Fruit fly (Drosophila melanogaster): Measurements from ENCODE around the gene CG42762.

Gene CG42762

DNA sequence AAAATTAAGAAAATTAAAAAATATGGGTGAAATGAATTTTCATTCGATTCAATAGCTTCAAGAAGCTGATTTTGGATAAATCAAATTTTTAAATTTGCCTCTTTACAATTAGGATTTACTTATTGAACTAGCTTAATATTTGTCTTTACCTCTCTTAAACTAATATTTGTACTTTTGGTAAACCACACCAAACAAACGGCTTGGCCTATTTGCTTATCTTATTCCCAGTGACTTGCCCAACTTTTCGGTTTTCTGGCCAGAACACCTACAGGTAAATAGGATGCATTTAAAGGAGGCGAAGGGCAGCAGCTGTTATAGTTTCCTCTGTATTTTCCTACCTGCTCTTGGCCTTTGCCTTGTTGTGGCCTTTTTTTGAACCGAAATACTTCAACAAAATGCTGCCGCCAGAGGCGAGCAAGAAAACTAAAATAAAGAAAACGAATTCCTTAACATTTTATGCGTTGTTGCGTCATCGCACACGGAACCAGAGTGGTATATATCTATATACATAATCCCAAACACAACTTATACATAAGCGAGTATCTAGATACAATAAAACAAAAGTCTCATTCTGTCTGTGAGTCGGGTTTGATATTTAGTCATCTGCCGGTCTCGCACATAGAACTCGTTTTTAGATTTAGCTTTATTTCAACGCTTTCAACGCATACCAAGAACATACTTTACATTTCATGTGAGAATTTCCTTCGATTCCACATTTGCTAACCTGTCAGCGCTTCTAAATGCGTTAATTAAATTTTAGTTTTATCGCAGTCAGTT, 22.1 kb upstream of the CG42762 start (continued):
- TF ChIP-seq CG14710 (tag; optimal IDR thresholded peaks at IDR 0.05), result peak; percentile 26
- no peak for TF ChIP-seq shn (GFP tag; optimal IDR thresholded peaks at IDR 0.05)
- TF ChIP-seq zfh2 (GFP tag; optimal IDR thresholded peaks at IDR 0.05), result no peak
- TF ChIP-seq slou (GFP tag; optimal IDR thresholded peaks at IDR 0.05), result no peak
- no peak for TF ChIP-seq lmd (GFP tag; IDR thresholded peaks at IDR 0.05)
- TF ChIP-seq CG17361 (GFP tag; IDR thresholded peaks at IDR 0.05), result no peak
- TF ChIP-seq Six4 (GFP tag; optimal IDR thresholded peaks at IDR 0.05), result no peak
- no peak for TF ChIP-seq CG4424 (GFP tag; optimal IDR thresholded peaks at IDR 0.05)
- TF ChIP-seq sima (GFP tag; optimal IDR thresholded peaks at IDR 0.05), result no peak
- no peak for TF ChIP-seq Hr3 (GFP tag; optimal IDR thresholded peaks at IDR 0.05)
- TF ChIP-seq dati (GFP tag; IDR thresholded peaks at IDR 0.05), result no peak
- TF ChIP-seq CG12391 (tag; optimal IDR thresholded peaks at IDR 0.05), result peak; percentile 5
- no peak for TF ChIP-seq cg (GFP tag; optimal IDR thresholded peaks at IDR 0.05)
- no peak for TF ChIP-seq row (GFP tag; IDR thresholded peaks at IDR 0.05)
- TF ChIP-seq tll (GFP tag; optimal IDR thresholded peaks at IDR 0.05), result peak in 1 of 2 experiments; percentile 99
- no peak for TF ChIP-seq Ets65A (GFP tag)
- no peak for TF ChIP-seq CG17829 (tag; optimal IDR thresholded peaks at IDR 0.05)
- TF ChIP-seq dmrt11E (tag; optimal IDR thresholded peaks at IDR 0.05), result peak; percentile 53
- TF ChIP-seq jumu (GFP tag; optimal IDR thresholded peaks at IDR 0.05), result no peak
- peak; percentile 77 for TF ChIP-seq CG13894 (tag; optimal IDR thresholded peaks at IDR 0.05)
- peak; percentile 14 for TF ChIP-seq CG17568 (GFP tag; optimal IDR thresholded peaks at IDR 0.05)
- no peak for TF ChIP-seq mam (GFP tag; optimal IDR thresholded peaks at IDR 0.05)
- no peak for TF ChIP-seq CG34376 (GFP tag; optimal IDR thresholded peaks at IDR 0.05)
- no peak for TF ChIP-seq Doc2 (GFP tag; IDR thresholded peaks at IDR 0.05)
- no peak for TF ChIP-seq CG3163 (GFP tag; optimal IDR thresholded peaks at IDR 0.05)
- TF ChIP-seq Elba2 (GFP tag; optimal IDR thresholded peaks at IDR 0.05), result no peak
- peak in 1 of 3 experiments; percentile 22 for TF ChIP-seq lola (GFP tag; optimal IDR thresholded peaks at IDR 0.05)
- no peak for TF ChIP-seq CG16813 (GFP tag; IDR thresholded peaks at IDR 0.05; ENCODE audit: partially characterized antibody)
- no peak for TF ChIP-seq CG14050 (GFP tag; IDR thresholded peaks at IDR 0.05)
- no peak for TF ChIP-seq CG11723 (GFP tag; optimal IDR thresholded peaks at IDR 0.05)
- TF ChIP-seq fd102C (GFP tag; optimal IDR thresholded peaks at IDR 0.05), result peak; percentile 84
- TF ChIP-seq CG12299 (tag; optimal IDR thresholded peaks at IDR 0.05), result no peak
- TF ChIP-seq cas (GFP tag; IDR thresholded peaks at IDR 0.05), result no peak
- no peak for TF ChIP-seq CG14965 (GFP tag; optimal IDR thresholded peaks at IDR 0.05; ENCODE audit: borderline replicate concordance)
- TF ChIP-seq CG10959 (GFP tag; IDR thresholded peaks at IDR 0.05), result no peak
- no peak for TF ChIP-seq CG1024 (GFP tag; IDR thresholded peaks at IDR 0.05)
- no peak for TF ChIP-seq CG18599 (GFP tag; optimal IDR thresholded peaks at IDR 0.05)
- no peak for TF ChIP-seq CG11093 (GFP tag; IDR thresholded peaks at IDR 0.05)
- TF ChIP-seq Mes4 (GFP tag; optimal IDR thresholded peaks at IDR 0.05), result no peak
- TF ChIP-seq org-1 (GFP tag; optimal IDR thresholded peaks at IDR 0.05), result peak; percentile 13
- TF ChIP-seq phol (tag; optimal IDR thresholded peaks at IDR 0.05), result no peak
- no peak for TF ChIP-seq CG1602 (GFP tag; optimal IDR thresholded peaks at IDR 0.05)
- TF ChIP-seq mld (GFP tag; IDR thresholded peaks at IDR 0.05; ENCODE audit: partially characterized antibody), result no peak
- no peak for TF ChIP-seq CG10431 (GFP tag; optimal IDR thresholded peaks at IDR 0.05)
- TF ChIP-seq tgo (GFP tag; IDR thresholded peaks at IDR 0.05), result no peak
- no peak for TF ChIP-seq bbx (GFP tag; IDR thresholded peaks at IDR 0.05; ENCODE audit: partially characterized antibody)
- no peak for TF ChIP-seq h (optimal IDR thresholded peaks at IDR 0.05)
- TF ChIP-seq CG3995 (GFP tag; optimal IDR thresholded peaks at IDR 0.05), result no peak
- no peak for TF ChIP-seq Adf1 (GFP tag; IDR thresholded peaks at IDR 0.05)
- TF ChIP-seq CG7928 (GFP tag; optimal IDR thresholded peaks at IDR 0.05), result no peak
